Worm (Caenorhabditis elegans) whole organism, early embryonic: Measurements from ENCODE around the gene R01B10.2.

ENCODE experiments used
- B0310.2 ChIP-seq: sonication (generic microtip); optimal IDR thresholded peaks from 2 replicates; lab custom pipeline; 2016; ENCODE audit warnings: mild to moderate bottlenecking, missing genetic modification characterization, missing compliant biosample characterization
- aly-1 ChIP-seq: sonication (generic microtip); optimal IDR thresholded peaks from 2 replicates; lab custom pipeline; 2016; ENCODE audit warnings: missing genetic modification characterization, missing compliant biosample characterization
- ama-1 ChIP-seq: fragments of 150-350 bp; optimal IDR thresholded peaks from 2 replicates; lab custom pipeline; 2014
- ceh-13 ChIP-seq: fragments of 200-800 bp; sonication (Bioruptor generic); optimal IDR thresholded peaks from 2 replicates; lab custom pipeline; 2018; ENCODE audit warnings: mild to moderate bottlenecking, missing genetic modification characterization, missing compliant biosample characterization
- ceh-36 ChIP-seq: sonication (generic microtip); optimal IDR thresholded peaks from 2 replicates; lab custom pipeline; 2016; ENCODE audit warnings: missing genetic modification characterization, inconsistent platforms, missing compliant biosample characterization
- flt-1 ChIP-seq: fragments of 200-800 bp; sonication (Bioruptor generic); IDR thresholded peaks from 2 replicates; pipeline ENCODE4 v1.3.6; 2022; ENCODE audit warnings: missing genetic modification characterization, missing compliant biosample characterization
- hmbx-1 ChIP-seq: sonication (generic microtip); optimal IDR thresholded peaks from 2 replicates; lab custom pipeline; 2016; ENCODE audit warnings: mild to moderate bottlenecking, missing genetic modification characterization, missing compliant biosample characterization
- hmg-4 ChIP-seq: fragments of 200-800 bp; sonication (Bioruptor generic); optimal IDR thresholded peaks from 2 replicates; lab custom pipeline; 2018; ENCODE audit warnings: mild to moderate bottlenecking, missing genetic modification characterization, missing compliant biosample characterization
- pes-1 ChIP-seq: fragments of 200-800 bp; sonication (Bioruptor generic); IDR thresholded peaks from 2 replicates; pipeline ENCODE4 v1.3.6; 2022; ENCODE audit warnings: missing genetic modification reagents, missing genetic modification characterization, missing compliant biosample characterization
- scrt-1 ChIP-seq: fragments of 200-800 bp; sonication (Bioruptor generic); IDR thresholded peaks from 2 replicates; pipeline ENCODE4 v1.3.6; 2022; ENCODE audit warnings: missing genetic modification characterization, missing compliant biosample characterization
- sea-1 ChIP-seq: fragments of 200-800 bp; sonication (Bioruptor generic); conservative IDR thresholded peaks from 2 replicates; pipeline ENCODE4 v1.3.6; 2022; ENCODE audit warnings: missing genetic modification characterization, missing compliant biosample characterization
- tbx-11 ChIP-seq: fragments of 200-800 bp; sonication (Bioruptor generic); IDR thresholded peaks from 2 replicates; pipeline ENCODE4 v1.3.6; 2022; ENCODE audit warnings: missing genetic modification characterization, missing compliant biosample characterization
- tbx-37 ChIP-seq: fragments of 200-800 bp; sonication (Bioruptor generic); conservative IDR thresholded peaks from 2 replicates; pipeline ENCODE4 v1.3.6; 2022; ENCODE audit warnings: missing genetic modification reagents, missing genetic modification characterization, missing compliant biosample characterization
- tra-4 ChIP-seq: sonication (generic microtip); optimal IDR thresholded peaks from 2 replicates; lab custom pipeline; 2017; ENCODE audit warnings: missing genetic modification characterization, missing compliant biosample characterization

ce11 chrV:6067112-6067511, 25.8 kb upstream of the R01B10.2 start, which contains the start of gene srh-10:
- TF ChIP-seq ama-1 (lab: Kevin White, UChicago) (no peak), tbx-11 (GFP tag; lab: Robert Waterston, UW) (no peak), tra-4 (tag; lab: Kevin White, UChicago) (no peak), flt-1 (GFP tag; lab: Robert Waterston, UW) (no peak), aly-1 (no peak), sea-1 (GFP tag; lab: Robert Waterston, UW) (no peak), B0310.2 (no peak), scrt-1 (GFP tag; lab: Robert Waterston, UW) (no peak), tbx-37 (no peak), pes-1 (GFP tag; lab: Robert Waterston, UW) (no peak), hmg-4 (GFP tag; lab: Kevin White, UChicago) (no peak), ceh-13 (GFP tag; lab: Kevin White, UChicago) (no peak), ceh-36 (no peak), hmbx-1 (tag; lab: Kevin White, UChicago) (no peak)
